Worm (Caenorhabditis elegans): ENCODE measurements around the gene rsp-6.

The rsp-6 gene

DNA sequence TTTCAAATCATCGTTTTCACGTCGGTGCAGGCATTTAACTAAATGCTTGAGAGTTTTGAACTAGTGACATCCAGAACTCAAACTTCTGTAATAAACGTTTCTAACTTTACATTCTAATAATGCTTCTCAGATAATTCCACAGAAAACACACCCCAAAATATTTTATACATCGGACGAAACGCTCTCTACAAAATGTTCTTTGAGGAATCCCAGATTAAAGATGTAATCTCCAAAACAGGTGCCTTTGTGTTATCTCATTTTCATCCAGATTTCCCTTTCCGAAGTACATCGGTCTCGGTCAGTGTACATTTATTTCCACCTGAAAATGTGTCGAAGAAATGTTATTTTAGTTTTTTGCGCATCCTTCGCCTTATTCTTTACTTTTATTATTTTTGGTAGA is 13.7 kb upstream of the rsp-6 start, which contains the start of gene C33H5.2:
Gene C33H5.2 (plus strand): TSS at position 301 of the 400 bp plus-strand sequence.
- TF ChIP-seq mec-3 (tag; optimal IDR thresholded peaks at IDR 0.05; ENCODE audit: borderline replicate concordance) = no peak
- TF ChIP-seq dve-1 (tag; optimal IDR thresholded peaks at IDR 0.05) = no peak
- TF ChIP-seq ets-4 (tag; optimal IDR thresholded peaks at IDR 0.05) = no peak
- no peak for TF ChIP-seq fkh-6 (tag; optimal IDR thresholded peaks at IDR 0.05)
- no peak for TF ChIP-seq hlh-8 (tag; optimal IDR thresholded peaks at IDR 0.05)
- no peak for TF ChIP-seq C08G9.2 (tag; optimal IDR thresholded peaks at IDR 0.05)
- TF ChIP-seq lin-11 (tag; optimal IDR thresholded peaks at IDR 0.05) = no peak

ce11 chrIV:7803250-7803649 is 12.2 kb upstream of the rsp-6 start, which contains the start of gene C33H5.16:
Gene C33H5.16, minus strand, starts transcription at chrIV:7803350.
- TF ChIP-seq fkh-6 (tag; optimal IDR thresholded peaks at IDR 0.05) = no peak
- TF ChIP-seq dmd-4 (tag; optimal IDR thresholded peaks at IDR 0.05; ENCODE audit: borderline replicate concordance) = no peak
- no peak for TF ChIP-seq elt-4 (tag; optimal IDR thresholded peaks at IDR 0.05)
- TF ChIP-seq gmeb-2 (tag; optimal IDR thresholded peaks at IDR 0.05) = no peak
- TF ChIP-seq Y22D7AL.16 (tag; optimal IDR thresholded peaks at IDR 0.05) = no peak
- no peak for TF ChIP-seq ttx-3 (tag; optimal IDR thresholded peaks at IDR 0.05)

- no peak for TF ChIP-seq T23F11.4 (GFP tag; optimal IDR thresholded peaks at IDR 0.05)
- TF ChIP-seq ceh-34 (tag; optimal IDR thresholded peaks at IDR 0.05) = no peak
- TF ChIP-seq pat-9 (tag; optimal IDR thresholded peaks at IDR 0.05) = no peak
Observed at ce11 chrIV:7800338-7800737, 9.3 kb upstream of the rsp-6 start.

ce11 chrIV:7796432-7797113 is 5.5 kb upstream of the rsp-6 start, which contains the start of gene sgo-1:
Gene sgo-1, minus strand, starts transcription at chrIV:7796482.
- TF ChIP-seq fkh-10 (GFP tag; optimal IDR thresholded peaks at IDR 0.05) = no peak

DNA sequence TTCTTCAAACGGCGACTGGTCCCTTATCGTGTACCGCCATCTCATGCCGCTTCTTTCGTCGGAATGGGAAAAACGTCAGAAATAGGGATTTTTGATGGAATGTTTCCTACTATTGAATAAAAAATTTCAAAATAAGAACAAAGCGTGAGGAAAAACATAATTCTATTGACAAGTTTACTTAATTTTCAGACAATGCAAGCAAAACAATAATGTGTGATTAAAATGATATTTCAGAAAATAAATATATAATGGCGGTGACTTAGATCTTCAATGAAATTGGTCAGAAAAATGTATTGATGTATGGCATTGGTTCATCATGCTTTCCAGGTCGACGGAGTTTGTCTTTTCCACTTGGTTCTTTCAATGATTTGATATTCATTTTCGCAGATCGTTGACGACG is 3.7 kb upstream of the rsp-6 start, which contains the start of gene ntp-1:
Gene ntp-1 (minus strand): TSS at position 101 of the 400 bp plus-strand sequence.
- TF ChIP-seq C38D4.7 (GFP tag; optimal IDR thresholded peaks at IDR 0.05) = no peak
- TF ChIP-seq ceh-24 (tag; optimal IDR thresholded peaks at IDR 0.05) = no peak
- TF ChIP-seq ceh-22 (tag; optimal IDR thresholded peaks at IDR 0.05) = no peak
- no peak for TF ChIP-seq ztf-16 (tag; optimal IDR thresholded peaks at IDR 0.05)
- TF ChIP-seq ceh-9 (tag; optimal IDR thresholded peaks at IDR 0.05) = no peak
- TF ChIP-seq rnt-1 (tag; optimal IDR thresholded peaks at IDR 0.05) = no peak

- no peak for TF ChIP-seq hlh-30 (tag; optimal IDR thresholded peaks at IDR 0.05; ENCODE audit: insufficient read depth)
Observed at ce11 chrIV:7791821-7792446, 905 bp upstream of the rsp-6 start, which contains the start of gene C33H5.13. Gene C33H5.13, minus strand, starts transcription at chrIV:7792263.

DNA sequence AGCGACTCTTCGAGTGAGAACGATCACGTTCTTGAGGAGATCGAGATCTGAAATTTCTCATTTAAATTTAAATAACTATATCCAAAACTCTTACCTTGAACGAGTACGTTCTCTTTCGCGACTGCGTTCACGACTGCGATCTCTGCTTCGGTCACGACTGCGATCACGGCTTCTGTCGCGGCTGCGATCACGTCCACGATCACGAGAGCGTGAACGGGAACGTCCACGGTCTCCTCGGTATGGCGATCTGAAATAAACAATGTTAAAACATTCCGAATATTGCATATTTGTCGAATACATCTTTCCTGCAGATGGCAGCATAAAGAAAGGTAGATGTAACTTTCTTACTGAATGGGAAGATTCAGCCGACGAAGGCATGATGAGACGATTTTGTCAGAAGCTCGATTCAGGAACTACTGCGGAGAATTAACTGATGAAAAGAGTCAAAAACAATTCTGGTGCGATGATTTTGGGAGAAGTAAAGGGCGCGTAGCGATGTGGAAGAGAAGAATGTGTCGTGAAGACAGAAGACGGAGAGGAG is 808 bp downstream of the rsp-6 start:
- TF ChIP-seq hlh-6 (tag; optimal IDR thresholded peaks at IDR 0.05) (peak; percentile 10), unc-55 (GFP tag; optimal IDR thresholded peaks at IDR 0.05) (no peak)

- TF ChIP-seq unc-42 (tag; optimal IDR thresholded peaks at IDR 0.05) (no peak), pha-2 (tag; optimal IDR thresholded peaks at IDR 0.05) (no peak), hlh-30 (tag; optimal IDR thresholded peaks at IDR 0.05; ENCODE audit: insufficient read depth) (peak; percentile 12), ama-1 (optimal IDR thresholded peaks at IDR 0.05) (peak; percentile 54), ceh-48 (tag; optimal IDR thresholded peaks at IDR 0.05) (peak; percentile 22), che-1 (tag; optimal IDR thresholded peaks at IDR 0.05) (no peak), lin-11 (tag; optimal IDR thresholded peaks at IDR 0.05) (peak; percentile 5), ceh-34 (tag; optimal IDR thresholded peaks at IDR 0.05) (peak; percentile 1)
Observed at ce11 chrIV:7789521-7789949, 1.5 kb downstream of the rsp-6 start, which contains the start of gene imp-3. Gene imp-3, minus strand, starts transcription at chrIV:7789613.
